Worm (Caenorhabditis elegans): ENCODE results near the gene igcm-3.

Gene igcm-3

ce11 chrX:2688583-2689220, 17.0 kb downstream of the igcm-3 start, which contains the start of gene T14G11.1 (continued):
- TF ChIP-seq zfp-2 (tag; optimal IDR thresholded peaks at IDR 0.05) = no peak
- TF ChIP-seq zip-2 (tag; optimal IDR thresholded peaks at IDR 0.05) = no peak
- TF ChIP-seq madf-5 (GFP tag; IDR thresholded peaks at IDR 0.05) = no peak
- no peak for TF ChIP-seq vab-7 (GFP tag; IDR thresholded peaks at IDR 0.05)
- peak in 1 of 2 experiments; percentile 90 for TF ChIP-seq unc-62 (GFP tag; optimal IDR thresholded peaks at IDR 0.05 in 1 of 2)
- TF ChIP-seq unc-62 (tag; optimal IDR thresholded peaks at IDR 0.05) = no peak
- TF ChIP-seq R02D3.7 (tag; optimal IDR thresholded peaks at IDR 0.05) = no peak
- peak; percentile 9 for TF ChIP-seq nhr-48 (tag; optimal IDR thresholded peaks at IDR 0.05)
- peak in 1 of 2 experiments; percentile 46 for TF ChIP-seq mdl-1 (tag; optimal IDR thresholded peaks at IDR 0.05)
- TF ChIP-seq hlh-30 (tag; optimal IDR thresholded peaks at IDR 0.05; ENCODE audit: insufficient read depth) = peak; percentile 88
- TF ChIP-seq hlh-11 (tag; optimal IDR thresholded peaks at IDR 0.05) = peak; percentile 57
- no peak for TF ChIP-seq dmd-9 (GFP tag; IDR thresholded peaks at IDR 0.05)
- TF ChIP-seq daf-19 (GFP tag; conservative IDR thresholded peaks at IDR 0.05) = no peak
- no peak for TF ChIP-seq ceh-32 (tag; optimal IDR thresholded peaks at IDR 0.05; ENCODE audit: poor library complexity)
- TF ChIP-seq F49E8.2 (tag; optimal IDR thresholded peaks at IDR 0.05; ENCODE audit: borderline replicate concordance) = no peak
- TF ChIP-seq snpc-1.2 (GFP tag; IDR thresholded peaks at IDR 0.05) = no peak
- no peak for TF ChIP-seq snpc-4 (tag; optimal IDR thresholded peaks at IDR 0.05)
- 0 out of 2 replicates have a peak, but pooled peaks have one; percentile 45 for TF ChIP-seq arid-1 (GFP tag; conservative IDR thresholded peaks at IDR 0.05)
- peak in 1 of 2 experiments; percentile 26 for TF ChIP-seq daf-16 (GFP tag; optimal IDR thresholded peaks at IDR 0.05)
- TF ChIP-seq daf-16 (tag; optimal IDR thresholded peaks at IDR 0.05) = peak; percentile 49
- no peak for TF ChIP-seq egl-43 (GFP tag; IDR thresholded peaks at IDR 0.05)
- TF ChIP-seq nhr-11 (tag; optimal IDR thresholded peaks at IDR 0.05) = peak; percentile 46
- TF ChIP-seq nhr-77 (tag; optimal IDR thresholded peaks at IDR 0.05) = peak; percentile 15
- no peak for TF ChIP-seq F10B5.3 (tag; optimal IDR thresholded peaks at IDR 0.05)
- TF ChIP-seq ama-1 (optimal IDR thresholded peaks at IDR 0.05) = no peak
- TF ChIP-seq ceh-28 (tag; optimal IDR thresholded peaks at IDR 0.05) = no peak
- no peak for TF ChIP-seq skn-1 (tag; optimal IDR thresholded peaks at IDR 0.05)
- no peak for TF ChIP-seq nhr-237 (tag; optimal IDR thresholded peaks at IDR 0.05)
- no peak for TF ChIP-seq zag-1 (tag; optimal IDR thresholded peaks at IDR 0.05)

DNA sequence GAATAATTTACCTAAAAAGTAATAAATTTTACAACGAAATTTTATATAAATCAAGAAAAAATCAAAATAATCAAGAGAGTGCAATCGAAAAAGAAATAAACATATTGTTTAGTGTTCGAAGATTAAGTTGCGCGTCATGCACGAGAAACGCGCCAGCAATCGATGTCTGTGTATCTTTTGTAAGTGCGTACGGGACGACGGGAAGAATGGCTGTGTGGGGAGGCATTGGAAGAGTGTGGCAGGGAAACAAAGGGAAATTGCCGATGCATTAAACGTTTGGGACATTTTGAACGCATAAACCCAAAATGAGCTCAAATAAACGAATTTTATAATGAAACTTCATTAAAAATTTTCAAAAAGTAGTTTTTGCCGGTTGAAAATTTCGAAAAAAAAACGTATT, 18.5 kb downstream of the igcm-3 start, which contains the start of gene immt-1:
immt-1 (minus strand) TSS at position 11 of the 400 bp plus-strand sequence.
- no peak for TF ChIP-seq ama-1 (optimal IDR thresholded peaks at IDR 0.05)
- peak; percentile 90 for TF ChIP-seq dve-1 (tag; optimal IDR thresholded peaks at IDR 0.05; ENCODE audit: insufficient read depth)
- peak; percentile 80 for TF ChIP-seq rbr-2 (tag; optimal IDR thresholded peaks at IDR 0.05)
- TF ChIP-seq cey-2 (tag; optimal IDR thresholded peaks at IDR 0.05; ENCODE audit: borderline replicate concordance, insufficient read depth) = no peak
- TF ChIP-seq madf-5 (GFP tag; IDR thresholded peaks at IDR 0.05) = 0 out of 4 replicates have a peak, but pooled peaks of 1 of the 2 experiments have one; percentile 24
- no peak for TF ChIP-seq unc-130 (GFP tag; optimal IDR thresholded peaks at IDR 0.05)
- TF ChIP-seq set-16 (GFP tag; IDR thresholded peaks at IDR 0.05) = no peak
- TF ChIP-seq dpl-1 (GFP tag; optimal IDR thresholded peaks at IDR 0.05) = peak; percentile 68
- TF ChIP-seq gei-8 (GFP tag; optimal IDR thresholded peaks at IDR 0.05) = no peak
- no peak for TF ChIP-seq dmd-9 (GFP tag; IDR thresholded peaks at IDR 0.05)
- no peak for TF ChIP-seq lin-1 (GFP tag; IDR thresholded peaks at IDR 0.05)
- TF ChIP-seq hlh-11 (tag; optimal IDR thresholded peaks at IDR 0.05) = peak; percentile 86
- TF ChIP-seq spr-1 (tag; optimal IDR thresholded peaks at IDR 0.05) = peak; percentile 31
- no peak for TF ChIP-seq lin-15B (tag; optimal IDR thresholded peaks at IDR 0.05)
- TF ChIP-seq dmd-8 (GFP tag; IDR thresholded peaks at IDR 0.05) = no peak
- no peak for TF ChIP-seq ZK337.2 (GFP tag; IDR thresholded peaks at IDR 0.05)
- TF ChIP-seq nhr-28 (tag; optimal IDR thresholded peaks at IDR 0.05) = peak; percentile 82
- peak in 1 of 2 experiments; percentile 67 for TF ChIP-seq hif-1 (tag; optimal IDR thresholded peaks at IDR 0.05)
- TF ChIP-seq mxl-3 (GFP tag; optimal IDR thresholded peaks at IDR 0.05) = peak; percentile 79
- TF ChIP-seq Y105C5A.15 (GFP tag; IDR thresholded peaks at IDR 0.05) = no peak
- TF ChIP-seq zip-2 (tag; optimal IDR thresholded peaks at IDR 0.05) = no peak
- TF ChIP-seq hmg-1.1 (GFP tag; IDR thresholded peaks at IDR 0.05) = peak; percentile 85
- peak; percentile 92 for TF ChIP-seq mep-1 (tag; optimal IDR thresholded peaks at IDR 0.05)
- TF ChIP-seq mdl-1 (tag; optimal IDR thresholded peaks at IDR 0.05) = peak in 1 of 2 experiments; percentile 44
- no peak for TF ChIP-seq Y5F2A.4 (GFP tag; optimal IDR thresholded peaks at IDR 0.05)
- TF ChIP-seq pqm-1 (tag; optimal IDR thresholded peaks at IDR 0.05) = peak; percentile 68
- no peak for TF ChIP-seq vab-7 (GFP tag; IDR thresholded peaks at IDR 0.05)
- TF ChIP-seq nhr-41 (GFP tag; IDR thresholded peaks at IDR 0.05) = no peak

Data from whole organism, L4 larva.